Fruit fly (Drosophila melanogaster) Kc167 (cell line): ENCODE results near the gene CG14818.

Experiments
- Myc ChIP-seq: fragments of >200 bp; optimal IDR thresholded peaks from 2 replicates; lab custom pipeline; 2017; ENCODE audit warnings: missing external identifiers
- Sin3A ChIP-seq: fragments of >200 bp; optimal IDR thresholded peaks from 2 replicates; lab custom pipeline; 2018; ENCODE audit warnings: missing external identifiers
- h ChIP-seq: fragments of >200 bp; optimal IDR thresholded peaks from 3 replicates; lab custom pipeline; 2018; ENCODE audit warnings: missing external identifiers
- insv ChIP-seq: fragments of >200 bp; optimal IDR thresholded peaks from 3 replicates; lab custom pipeline; 2018; ENCODE audit warnings: missing external identifiers
- psq ChIP-seq: fragments of >200 bp; optimal IDR thresholded peaks from 2 replicates; lab custom pipeline; 2017; ENCODE audit warnings: missing external identifiers
- ttk ChIP-seq: sonication (Bioruptor generic); optimal IDR thresholded peaks from 2 replicates; lab custom pipeline; 2017; ENCODE audit warnings: missing external identifiers

CG14818 gene

DNA sequence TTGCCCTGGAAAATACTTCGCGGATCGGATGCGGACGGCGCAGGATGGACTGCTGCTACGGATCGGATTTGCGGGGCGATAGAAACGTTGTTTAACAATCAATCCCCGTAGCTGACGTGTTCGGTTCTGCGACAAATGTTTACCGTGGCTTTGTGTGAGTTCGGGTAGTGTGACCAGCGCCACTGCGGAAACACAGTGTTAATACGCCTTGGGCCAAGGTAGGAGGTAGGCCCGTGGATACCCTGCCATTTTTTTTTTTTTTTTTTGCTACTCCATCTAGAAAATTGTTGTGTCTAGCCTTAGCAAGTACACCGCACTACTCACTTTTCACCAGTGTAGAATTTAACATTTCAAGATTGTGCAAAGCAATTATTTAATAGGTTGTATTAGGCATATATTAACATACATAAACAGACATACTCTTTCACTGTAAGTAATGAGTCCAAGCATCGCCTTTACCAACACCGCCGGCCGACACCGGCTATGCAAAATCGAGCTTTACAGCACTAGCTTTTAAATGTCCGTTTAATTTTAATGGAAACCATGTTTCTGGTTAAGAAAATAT lies 17.9 kb downstream of the CG14818 start, which contains the start of gene deltaCOP:
Gene deltaCOP, minus strand, starts transcription at position 171 of the 565 bp plus-strand sequence.
- TF ChIP-seq insv, result no peak
- TF ChIP-seq psq (lab: Kevin White, UChicago), result no peak
- TF ChIP-seq h (lab: Kevin White, UChicago), result no peak
- no peak for TF ChIP-seq ttk
- no peak for TF ChIP-seq Sin3A (lab: Kevin White, UChicago)
- TF ChIP-seq Myc, result no peak

dm6 chrX:1858867-1859266 lies 20.7 kb downstream of the CG14818 start, which contains the start of gene Lamtor5:
Gene Lamtor5, minus strand, starts transcription at chrX:1858971.
- TF ChIP-seq psq (lab: Kevin White, UChicago), result no peak
- TF ChIP-seq Sin3A (lab: Kevin White, UChicago), result no peak
- no peak for TF ChIP-seq insv
- TF ChIP-seq ttk, result no peak
- TF ChIP-seq h (lab: Kevin White, UChicago), result no peak
- no peak for TF ChIP-seq Myc

DNA sequence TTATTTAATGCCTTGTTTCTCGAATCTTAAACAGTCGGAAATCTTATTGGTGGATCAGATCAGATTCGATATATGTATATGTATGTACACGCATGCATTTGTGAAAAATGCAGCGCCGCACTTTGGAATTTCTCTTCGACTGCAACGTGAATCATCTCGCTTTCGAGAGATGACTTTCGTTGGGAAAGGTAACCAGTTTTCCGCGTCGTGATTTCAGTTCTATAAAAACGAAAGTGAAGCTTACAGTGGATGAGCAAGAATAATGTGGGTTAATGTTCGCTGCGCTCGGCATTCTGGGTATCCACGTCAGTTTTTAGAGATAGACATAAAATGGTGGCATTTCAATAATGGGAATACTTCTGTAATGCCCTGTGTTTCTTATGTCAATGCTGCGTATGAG lies 23.0 kb downstream of the CG14818 start:
- TF ChIP-seq h (lab: Kevin White, UChicago) (no peak), Sin3A (lab: Kevin White, UChicago) (no peak), ttk (no peak), Myc (no peak), psq (lab: Kevin White, UChicago) (no peak), insv (no peak)

DNA sequence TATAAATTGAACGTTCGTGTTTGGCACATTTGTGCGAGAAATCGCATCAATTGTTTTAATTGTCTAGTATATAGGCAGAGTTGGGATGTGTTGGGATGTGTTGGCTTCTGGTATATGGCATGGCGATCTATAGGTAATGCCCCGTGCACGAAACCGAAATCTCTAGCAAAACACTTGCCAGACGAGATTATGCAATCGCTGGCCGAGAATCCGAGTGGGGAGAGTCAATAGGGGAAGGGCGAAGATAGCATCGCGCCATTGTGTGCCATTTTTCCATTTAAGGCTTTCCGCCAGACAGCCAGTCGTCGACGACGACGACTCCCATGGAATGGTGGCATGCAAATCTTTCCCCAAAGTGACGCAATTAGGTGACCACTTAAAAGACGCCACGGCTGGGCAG lies 24.7 kb downstream of the CG14818 start:
- TF ChIP-seq h (lab: Kevin White, UChicago) (no peak), Myc (no peak), Sin3A (lab: Kevin White, UChicago) (no peak), psq (lab: Kevin White, UChicago) (no peak), insv (no peak), ttk (no peak)

- no peak for TF ChIP-seq ttk
- no peak for TF ChIP-seq Sin3A (lab: Kevin White, UChicago)
- TF ChIP-seq insv, result no peak
- no peak for TF ChIP-seq Myc
- no peak for TF ChIP-seq psq (lab: Kevin White, UChicago)
Measured at dm6 chrX:1854070-1854469, 25.5 kb downstream of the CG14818 start.

DNA sequence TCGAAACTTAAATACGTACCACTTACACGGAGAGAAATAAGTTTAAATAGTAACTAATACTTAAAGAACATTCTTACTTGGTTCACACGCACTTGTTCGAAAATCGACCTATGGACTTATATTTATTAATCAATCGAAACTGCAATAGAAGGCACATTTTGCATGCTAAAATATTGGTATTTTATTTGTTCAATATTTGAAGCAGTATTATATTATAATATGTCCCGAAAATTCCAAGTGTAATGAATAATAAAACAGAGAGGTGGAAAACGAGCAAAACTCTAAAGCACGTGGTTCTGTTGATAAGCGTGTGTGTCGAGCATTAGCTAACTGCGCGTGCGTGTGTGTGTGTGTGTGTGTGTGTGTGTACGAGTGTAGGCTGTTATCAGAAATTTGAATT lies 29.7 kb downstream of the CG14818 start:
- TF ChIP-seq psq (lab: Kevin White, UChicago) (no peak), h (lab: Kevin White, UChicago) (no peak), ttk (no peak)

DNA sequence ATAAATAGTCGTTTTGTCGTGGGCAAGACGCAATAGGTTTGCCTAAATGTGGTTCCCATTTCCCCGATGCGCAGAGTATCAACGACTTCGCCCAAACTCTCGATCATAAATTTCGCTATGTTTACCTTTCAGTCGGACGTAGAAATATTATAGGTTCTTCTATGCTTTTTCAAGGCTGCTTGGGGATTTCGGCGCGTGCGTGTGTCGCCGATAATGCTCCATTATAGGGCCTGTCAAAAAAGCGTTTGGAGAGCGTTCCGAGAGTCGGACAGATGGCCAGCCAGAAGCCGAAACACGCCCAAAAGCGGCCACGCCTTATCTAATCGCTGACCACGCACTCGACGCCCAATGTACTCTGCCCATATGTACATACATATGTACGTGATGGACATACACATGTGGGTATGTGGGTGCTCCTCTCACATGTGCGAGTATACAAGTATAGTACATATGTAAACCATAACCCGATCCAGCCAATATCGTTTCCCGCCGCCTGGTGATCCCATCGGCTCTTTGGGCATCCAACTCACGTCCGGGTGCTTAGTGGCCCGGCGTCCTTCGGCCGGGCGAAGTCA lies 30.9 kb downstream of the CG14818 start:
- TF ChIP-seq insv (no peak), ttk (no peak), psq (lab: Kevin White, UChicago) (no peak), Sin3A (lab: Kevin White, UChicago) (no peak), h (lab: Kevin White, UChicago) (no peak), Myc (no peak)

DNA sequence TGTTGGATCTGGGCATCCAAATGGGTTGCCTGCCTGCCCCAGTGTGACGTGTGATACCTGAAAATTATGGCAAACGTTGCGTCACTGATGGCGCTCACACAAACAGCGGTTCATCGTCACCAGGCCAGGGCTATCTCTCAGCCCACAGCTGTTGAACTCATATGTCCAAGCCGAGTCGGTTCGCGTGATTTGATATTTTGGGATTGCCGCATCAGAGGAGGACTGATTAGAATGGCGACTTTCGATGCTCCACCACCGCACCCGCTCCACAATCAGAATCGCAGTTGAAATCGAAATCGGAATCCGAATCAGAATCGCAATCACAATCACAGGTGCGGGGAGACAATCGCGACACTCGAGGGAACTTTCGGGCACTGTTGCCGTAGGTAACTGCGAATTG lies 31.8 kb downstream of the CG14818 start:
- TF ChIP-seq h (lab: Kevin White, UChicago), result no peak

- TF ChIP-seq Sin3A (lab: Kevin White, UChicago) (no peak), Myc (no peak), ttk (no peak), psq (lab: Kevin White, UChicago) (no peak), h (lab: Kevin White, UChicago) (no peak), insv (no peak)
Measured at dm6 chrX:1846386-1846785, 33.2 kb downstream of the CG14818 start.

DNA sequence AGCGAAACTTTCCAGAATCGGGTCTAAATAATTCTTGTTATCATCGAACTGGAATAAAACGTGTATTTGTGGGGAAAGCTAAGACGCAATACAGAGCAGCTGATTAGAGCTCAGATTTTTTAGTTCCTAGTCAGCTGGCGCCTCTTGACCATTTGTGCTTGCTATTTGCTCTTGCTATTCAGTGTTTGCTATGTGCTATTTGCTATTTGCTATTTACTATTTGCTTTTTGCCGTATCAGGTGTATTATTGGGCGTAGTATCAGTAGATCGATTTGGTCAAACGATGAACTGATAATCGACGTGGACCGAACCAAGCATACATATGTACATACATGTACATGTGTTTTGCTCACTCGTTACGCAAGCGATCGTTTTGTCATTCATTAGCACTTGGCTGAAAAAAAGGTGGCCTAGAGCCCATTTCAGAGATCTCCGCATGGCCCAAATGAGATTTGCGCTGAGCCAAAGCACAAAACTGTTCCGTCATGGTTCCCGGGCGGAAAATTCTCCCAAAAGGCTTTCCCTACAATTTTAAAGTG lies 34.1 kb downstream of the CG14818 start:
- TF ChIP-seq Sin3A (lab: Kevin White, UChicago) (no peak), h (lab: Kevin White, UChicago) (no peak), insv (no peak), psq (lab: Kevin White, UChicago) (no peak), Myc (no peak), ttk (no peak)

DNA sequence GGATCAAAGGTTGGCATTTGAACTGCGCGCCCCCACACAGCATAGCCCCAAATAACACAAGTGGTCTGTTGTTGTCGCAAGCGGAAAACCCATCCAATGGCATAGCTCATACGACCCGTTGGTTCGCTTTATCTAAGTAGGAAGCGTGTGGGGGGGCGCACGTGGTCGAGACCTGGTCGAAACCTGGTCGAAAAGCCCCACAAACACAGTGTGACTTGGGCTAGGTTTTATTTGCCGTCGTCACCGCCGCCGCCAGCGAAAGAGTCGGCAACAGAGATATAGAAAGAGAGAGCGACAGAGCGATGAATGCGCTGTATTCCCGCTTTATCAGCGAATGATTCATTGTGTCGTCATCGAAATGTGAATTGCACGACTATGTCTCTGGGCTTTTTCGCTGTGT lies 36.7 kb downstream of the CG14818 start:
- TF ChIP-seq ttk (no peak), Sin3A (lab: Kevin White, UChicago) (no peak), h (lab: Kevin White, UChicago) (no peak), psq (lab: Kevin White, UChicago) (no peak), insv (no peak), Myc (no peak)

DNA sequence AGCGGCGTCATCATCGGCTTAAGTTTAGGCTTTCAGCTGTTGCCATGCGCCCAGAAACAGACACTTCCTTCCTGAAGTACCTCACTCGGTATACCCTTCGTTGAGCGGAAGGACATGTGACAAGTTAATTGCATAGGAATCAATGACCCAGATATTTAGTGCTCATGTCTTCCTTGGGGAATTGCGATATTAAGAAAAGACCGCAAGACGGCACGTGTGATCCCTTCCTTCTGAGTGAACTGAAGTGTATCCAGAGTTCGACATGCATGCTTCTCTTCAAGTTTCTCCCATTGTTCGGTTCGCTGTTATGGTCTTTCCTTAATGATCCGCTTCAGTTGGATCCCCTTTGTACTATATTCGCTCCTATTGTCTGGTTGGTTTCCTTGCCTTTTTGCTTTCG lies 39.1 kb downstream of the CG14818 start:
- TF ChIP-seq ttk (no peak), psq (lab: Kevin White, UChicago) (no peak), h (lab: Kevin White, UChicago) (no peak), insv (no peak), Myc (no peak), Sin3A (lab: Kevin White, UChicago) (no peak)

DNA sequence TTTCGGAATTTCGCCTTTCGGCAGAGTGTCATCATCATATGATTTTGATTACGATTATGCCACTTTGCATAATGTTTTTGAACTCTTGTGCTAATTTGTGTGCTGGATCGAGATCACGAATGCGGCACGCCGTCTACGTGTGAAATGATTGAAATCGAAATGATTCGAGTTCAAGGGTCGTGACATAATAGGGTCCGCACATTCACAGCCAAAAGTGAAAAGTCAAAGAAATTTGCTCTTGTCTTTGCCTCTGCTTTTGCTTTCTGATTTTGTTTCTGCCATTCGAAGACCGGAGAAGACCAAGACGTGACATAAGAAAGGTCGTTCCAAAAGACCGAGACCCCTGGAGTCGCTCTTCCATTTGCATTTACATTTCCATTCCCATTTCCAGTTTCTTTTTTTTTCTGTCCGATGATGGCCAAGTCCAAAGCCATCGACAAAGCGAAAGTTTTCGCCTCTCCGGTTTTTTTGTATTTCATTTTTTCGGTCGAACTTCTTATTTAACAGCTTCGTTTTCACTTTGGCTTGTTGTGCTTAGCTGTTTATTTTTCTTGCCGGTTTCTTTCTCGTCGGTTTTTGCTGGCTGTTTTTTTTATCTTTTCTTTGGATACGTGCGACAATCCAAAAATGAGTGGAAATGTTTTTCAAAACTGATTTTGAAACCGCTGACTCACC lies 44.7 kb downstream of the CG14818 start:
- TF ChIP-seq h (lab: Kevin White, UChicago) (no peak), Sin3A (lab: Kevin White, UChicago) (no peak), psq (lab: Kevin White, UChicago) (no peak), insv (no peak), Myc (no peak)
